Fruit fly (Drosophila melanogaster): Measurements from ENCODE around the gene COX7AL.

- no peak for TF ChIP-seq h (optimal IDR thresholded peaks at IDR 0.05)
- TF ChIP-seq ttk (optimal IDR thresholded peaks at IDR 0.05): no peak
- no peak for TF ChIP-seq Myc (optimal IDR thresholded peaks at IDR 0.05)
- TF ChIP-seq Sin3A (optimal IDR thresholded peaks at IDR 0.05): no peak
- no peak for TF ChIP-seq insv (optimal IDR thresholded peaks at IDR 0.05)
- TF ChIP-seq psq (optimal IDR thresholded peaks at IDR 0.05): no peak
These were observed 42.3 kb upstream of the COX7AL start, which contains the start of the genes CG9626 and mRpL1 for dm6 chr3R:8300928-8301752.

Data from Kc167 (cell line).